Fruit fly (Drosophila melanogaster) whole organism, embryonic: ENCODE data around the gene CG6225.

Experiments used
- ATbp ChIP-seq: fragments of 200-800 bp; sonication (Bioruptor generic); optimal IDR thresholded peaks from 2 replicates; lab custom pipeline; 2017; ENCODE audit warnings: missing biosample characterization, mild to moderate bottlenecking, missing genetic modification characterization, missing genetic modification reagents
- Ada2b ChIP-seq: fragments of 200-800 bp; sonication (Bioruptor generic); IDR thresholded peaks from 2 replicates; pipeline ENCODE4 v1.3.6; 2022; ENCODE audit warnings: missing biosample characterization, missing genetic modification characterization
- CG10274 ChIP-seq: fragments of 200-800 bp; sonication (Bioruptor generic); optimal IDR thresholded peaks from 3 replicates; lab custom pipeline; 2017; ENCODE audit warnings: missing biosample characterization, mild to moderate bottlenecking, missing genetic modification characterization
- CG12391 ChIP-seq: fragments of 200-800 bp; sonication (Bioruptor generic); optimal IDR thresholded peaks from 3 replicates; lab custom pipeline; 2018; ENCODE audit warnings: missing biosample characterization, mild to moderate bottlenecking, missing genetic modification characterization, moderate library complexity
- CG13424 ChIP-seq: fragments of 200-800 bp; sonication (Bioruptor generic); optimal IDR thresholded peaks from 2 replicates; lab custom pipeline; 2019; ENCODE audit warnings: missing biosample characterization, mild to moderate bottlenecking, missing genetic modification characterization, moderate library complexity
- CG17328 ChIP-seq: fragments of 200-800 bp; sonication (Bioruptor generic); IDR thresholded peaks from 2 replicates; pipeline ENCODE4 v1.3.6; 2022; ENCODE audit warnings: missing biosample characterization, missing genetic modification characterization
- CG17359 ChIP-seq: fragments of 200-800 bp; sonication (Bioruptor generic); optimal IDR thresholded peaks from 3 replicates; lab custom pipeline; 2018; ENCODE audit warnings: missing biosample characterization, mild to moderate bottlenecking, missing genetic modification characterization, moderate library complexity
- CG17361 ChIP-seq: fragments of 200-800 bp; sonication (Bioruptor generic); IDR thresholded peaks from 3 replicates; pipeline ENCODE4 v1.3.6; 2022; ENCODE audit warnings: missing biosample characterization, missing genetic modification characterization
- CG18262 ChIP-seq: fragments of 200-800 bp; optimal IDR thresholded peaks from 3 replicates; lab custom pipeline; 2019; ENCODE audit warnings: missing biosample characterization, mild to moderate bottlenecking, missing genetic modification characterization, moderate library complexity
- CG30403 ChIP-seq: fragments of 200-800 bp; sonication (Bioruptor generic); optimal IDR thresholded peaks from 3 replicates; lab custom pipeline; 2016; ENCODE audit warnings: missing biosample characterization, missing genetic modification characterization
- CG31224 ChIP-seq: fragments of 200-800 bp; sonication (Bioruptor generic); IDR thresholded peaks from 2 replicates; pipeline ENCODE4 v1.3.6; 2022; ENCODE audit warnings: missing biosample characterization, missing genetic modification characterization
- CG34376 ChIP-seq: fragments of 200-800 bp; sonication (Bioruptor generic); optimal IDR thresholded peaks from 2 replicates; lab custom pipeline; 2018; ENCODE audit warnings: missing biosample characterization, mild to moderate bottlenecking, missing genetic modification characterization
- CG3995 ChIP-seq: fragments of 200-800 bp; sonication (Bioruptor generic); optimal IDR thresholded peaks from 3 replicates; lab custom pipeline; 2016; ENCODE audit warnings: missing biosample characterization, missing genetic modification characterization
- CG9876 ChIP-seq: fragments of 200-800 bp; sonication (Bioruptor generic); optimal IDR thresholded peaks from 2 replicates; lab custom pipeline; 2016; ENCODE audit warnings: missing biosample characterization, missing genetic modification characterization
- D ChIP-seq, 2 experiments: fragments of 200-800 bp in 1 of 2; fragments of >200 bp in 1 of 2; sonication (Bioruptor generic) in 1 of 2; optimal IDR thresholded peaks; 2 replicates in 1 of 2; 3 replicates in 1 of 2; lab custom pipeline; 2017; ENCODE audit warnings: mild to moderate bottlenecking in 1 of 2, missing biosample characterization in 1 of 2, missing genetic modification characterization in 1 of 2, missing genetic modification reagents in 1 of 2
- Eip74EF ChIP-seq, 2 experiments: fragments of 200-800 bp in 1 of 2; fragments of >200 bp in 1 of 2; sonication (Bioruptor generic) in 1 of 2; optimal IDR thresholded peaks; 2 replicates each; lab custom pipeline; 2017 to 2019; ENCODE audit warnings: missing biosample characterization in 2 of 2, missing genetic modification characterization in 2 of 2, mild to moderate bottlenecking in 1 of 2, moderate library complexity in 1 of 2
- Ets65A ChIP-seq: fragments of 200-800 bp; sonication (Bioruptor generic); peaks from one replicate; lab custom pipeline; 2016; ENCODE audit warnings: missing biosample characterization, missing genetic modification characterization
- HmgD ChIP-seq: fragments of 200-800 bp; sonication (Bioruptor generic); optimal IDR thresholded peaks from 3 replicates; lab custom pipeline; 2016; ENCODE audit warnings: missing biosample characterization, missing genetic modification characterization
- Hr78 ChIP-seq, 2 experiments: fragments of 200-800 bp in 1 of 2; fragments of >200 bp in 1 of 2; sonication (Bioruptor generic) in 1 of 2; optimal IDR thresholded peaks; 2 replicates each; lab custom pipeline; 2017 to 2019; ENCODE audit warnings: missing biosample characterization in 2 of 2, missing genetic modification characterization in 2 of 2, mild to moderate bottlenecking in 1 of 2, moderate library complexity in 1 of 2
- Med ChIP-seq: fragments of 200-800 bp; sonication (Bioruptor generic); peaks from one replicate; lab custom pipeline; 2016; ENCODE audit warnings: missing biosample characterization, missing genetic modification characterization, mild to moderate bottlenecking, inconsistent platforms, moderate library complexity
- Optix ChIP-seq: fragments of 200-800 bp; sonication (Bioruptor generic); IDR thresholded peaks from 3 replicates; pipeline ENCODE4 v1.3.6; 2022; ENCODE audit warnings: missing biosample characterization, missing genetic modification characterization
- Ptx1 ChIP-seq: fragments of 200-800 bp; sonication (Bioruptor generic); IDR thresholded peaks from 2 replicates; pipeline ENCODE4 v1.3.6; 2022; ENCODE audit warnings: missing biosample characterization, missing genetic modification characterization
- Xbp1 ChIP-seq: fragments of 200-800 bp; sonication (Bioruptor generic); optimal IDR thresholded peaks from 3 replicates; lab custom pipeline; 2016; ENCODE audit warnings: missing biosample characterization, mild to moderate bottlenecking, missing genetic modification characterization
- ap ChIP-seq: fragments of 200-800 bp; sonication (Bioruptor generic); IDR thresholded peaks from 2 replicates; pipeline ENCODE4 v1.3.6; 2022; ENCODE audit warnings: missing biosample characterization, missing genetic modification characterization
- bab2 ChIP-seq: fragments of 200-800 bp; sonication (Bioruptor generic); optimal IDR thresholded peaks from 2 replicates; lab custom pipeline; 2016; ENCODE audit warnings: missing biosample characterization, missing genetic modification characterization
- btn ChIP-seq: fragments of 200-800 bp; sonication (Bioruptor generic); optimal IDR thresholded peaks from 2 replicates; lab custom pipeline; 2016; ENCODE audit warnings: missing biosample characterization, missing genetic modification characterization
- cad ChIP-seq: fragments of >200 bp; optimal IDR thresholded peaks from 2 replicates; lab custom pipeline; 2017; ENCODE audit warnings: missing biosample characterization, missing genetic modification characterization
- caup ChIP-seq: fragments of 200-800 bp; sonication (Bioruptor generic); optimal IDR thresholded peaks from 3 replicates; lab custom pipeline; 2017; ENCODE audit warnings: missing biosample characterization, mild to moderate bottlenecking, missing genetic modification characterization, moderate library complexity; ENCODE audit not compliant: severe bottlenecking
- ci ChIP-seq: fragments of 200-800 bp; sonication (Bioruptor generic); IDR thresholded peaks from 3 replicates; pipeline ENCODE4 v1.3.6; 2022; ENCODE audit warnings: missing biosample characterization, missing genetic modification characterization
- disco-r ChIP-seq: fragments of 200-800 bp; sonication (Bioruptor generic); optimal IDR thresholded peaks from 2 replicates; lab custom pipeline; 2016; ENCODE audit warnings: missing biosample characterization, missing genetic modification characterization
- esg ChIP-seq: fragments of 200-800 bp; sonication (Bioruptor generic); conservative IDR thresholded peaks from 2 replicates; pipeline ENCODE4 v1.3.6; 2022; ENCODE audit warnings: missing biosample characterization, missing genetic modification characterization
- grau ChIP-seq: fragments of 200-800 bp; optimal IDR thresholded peaks from 3 replicates; lab custom pipeline; 2019; ENCODE audit warnings: missing biosample characterization, mild to moderate bottlenecking, missing genetic modification characterization, moderate library complexity
- her ChIP-seq: fragments of 200-800 bp; sonication (Bioruptor generic); optimal IDR thresholded peaks from 2 replicates; lab custom pipeline; 2016; ENCODE audit warnings: missing biosample characterization, missing genetic modification characterization
- jing ChIP-seq: fragments of 200-800 bp; sonication (Bioruptor generic); optimal IDR thresholded peaks from 2 replicates; lab custom pipeline; 2018; ENCODE audit warnings: missing biosample characterization, mild to moderate bottlenecking, missing genetic modification characterization
- nmo ChIP-seq: fragments of 200-800 bp; sonication (Bioruptor generic); optimal IDR thresholded peaks from 2 replicates; lab custom pipeline; 2018; ENCODE audit warnings: missing biosample characterization, mild to moderate bottlenecking, missing genetic modification characterization, moderate library complexity
- phol ChIP-seq: fragments of 200-800 bp; sonication (Bioruptor generic); optimal IDR thresholded peaks from 3 replicates; lab custom pipeline; 2018; ENCODE audit warnings: missing biosample characterization, mild to moderate bottlenecking, missing genetic modification characterization, moderate library complexity
- prd ChIP-seq, 3 experiments: fragments of >200 bp in 2 of 3; fragments of 200-800 bp in 1 of 3; sonication (Bioruptor generic) in 1 of 3; optimal IDR thresholded peaks in 2 of 3; IDR thresholded peaks in 1 of 3; 2 replicates in 2 of 3; 3 replicates in 1 of 3; pipeline versions ENCODE4 v1.3.6 to Lab custom; 2017 to 2022; ENCODE audit warnings: missing biosample characterization in 1 of 3, missing genetic modification characterization in 1 of 3
- run ChIP-seq: fragments of 200-800 bp; sonication (Bioruptor generic); optimal IDR thresholded peaks from 3 replicates; lab custom pipeline; 2018; ENCODE audit warnings: missing biosample characterization, mild to moderate bottlenecking, missing genetic modification characterization
- tll ChIP-seq, 2 experiments: fragments of 200-800 bp in 1 of 2; fragments of >200 bp in 1 of 2; sonication (Bioruptor generic) in 1 of 2; optimal IDR thresholded peaks; 2 replicates each; lab custom pipeline; 2017 to 2019; ENCODE audit warnings: missing biosample characterization in 2 of 2, missing genetic modification characterization in 2 of 2, mild to moderate bottlenecking in 1 of 2, moderate library complexity in 1 of 2
- unpg ChIP-seq: fragments of 200-800 bp; sonication (Bioruptor generic); optimal IDR thresholded peaks from 3 replicates; lab custom pipeline; 2018; ENCODE audit warnings: missing biosample characterization, mild to moderate bottlenecking, missing genetic modification characterization, moderate library complexity
- zen ChIP-seq: fragments of 200-800 bp; sonication (Bioruptor generic); optimal IDR thresholded peaks from 3 replicates; lab custom pipeline; 2018; ENCODE audit warnings: missing biosample characterization, mild to moderate bottlenecking, missing genetic modification characterization, moderate library complexity

The CG6225 gene

DNA sequence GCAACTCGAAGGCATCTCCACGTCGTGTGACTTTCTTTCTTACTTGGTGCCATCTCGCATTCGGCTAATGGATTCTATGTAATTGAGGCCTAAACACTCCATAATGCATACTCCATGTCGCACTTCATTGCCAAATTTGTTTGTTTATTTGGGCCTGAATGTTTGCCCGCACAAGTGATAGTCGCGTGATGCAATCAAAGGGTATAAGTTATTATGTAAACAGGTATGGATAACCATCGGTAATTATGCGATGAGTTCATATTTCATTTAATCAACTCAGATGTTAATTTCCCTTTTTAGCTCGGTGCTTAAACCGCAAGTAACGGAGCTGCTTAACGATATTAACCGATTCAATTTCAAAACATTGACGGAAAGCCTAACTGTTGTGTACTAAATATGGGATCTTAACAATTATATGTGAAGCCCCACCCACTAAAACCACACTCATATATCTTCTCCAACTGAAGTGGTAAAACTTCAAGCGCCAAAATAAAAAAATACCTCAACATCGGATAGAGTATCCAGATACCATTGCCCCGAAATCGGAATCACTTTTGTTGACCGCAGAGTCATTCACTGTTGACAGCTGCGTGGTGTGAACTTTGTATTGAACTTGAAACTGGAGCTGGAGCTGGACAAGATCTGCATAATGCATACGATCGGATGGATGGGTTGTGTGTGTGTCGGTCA is 9.6 kb upstream of the CG6225 start (continued):
- TF ChIP-seq Eip74EF (GFP tag; optimal IDR thresholded peaks at IDR 0.05; lab: Kevin White, UChicago) = no peak
- peak; percentile 5 for TF ChIP-seq CG12391 (tag; lab: Kevin White, UChicago)
- TF ChIP-seq Ptx1 (GFP tag; lab: Robert Waterston, UW) = 0 out of 2 replicates have a peak, but pooled peaks have one; percentile 29
- TF ChIP-seq CG18262 (tag; lab: Kevin White, UChicago) = peak; percentile 18
- TF ChIP-seq disco-r (GFP tag; lab: Kevin White, UChicago) = no peak
- TF ChIP-seq prd (optimal IDR thresholded peaks at IDR 0.05; lab: Kevin White, UChicago) = no peak
- peak; percentile 6; the same call in 1 of the 3 replicates for TF ChIP-seq prd (GFP tag; IDR thresholded peaks at IDR 0.05; lab: Robert Waterston, UW)
- TF ChIP-seq grau (tag; lab: Kevin White, UChicago) = peak; percentile 3
- 0 out of 3 replicates have a peak, but pooled peaks have one; percentile 16 for TF ChIP-seq CG17361 (GFP tag; lab: Robert Waterston, UW)
- 0 out of 2 replicates have a peak, but pooled peaks have one; percentile 7 for TF ChIP-seq ap
- TF ChIP-seq CG17328 = 0 out of 2 replicates have a peak, but pooled peaks have one; percentile 19
- TF ChIP-seq ATbp (GFP tag; lab: Kevin White, UChicago) = peak; percentile 43
- peak; percentile 26 for TF ChIP-seq jing
- TF ChIP-seq Ada2b (GFP tag; lab: Robert Waterston, UW) = no peak
- TF ChIP-seq unpg (GFP tag; lab: Kevin White, UChicago) = peak; percentile 18
- 0 out of 3 replicates have a peak, but pooled peaks have one; percentile 26 for TF ChIP-seq Optix (GFP tag; lab: Robert Waterston, UW)
- peak; percentile 6 for TF ChIP-seq phol (tag; lab: Kevin White, UChicago)
- no peak for TF ChIP-seq CG3995 (GFP tag; lab: Kevin White, UChicago)
- no peak for TF ChIP-seq btn (GFP tag; lab: Kevin White, UChicago)
- TF ChIP-seq run = peak; percentile 65
- TF ChIP-seq CG31224 = no peak
- 0 out of 2 replicates have a peak, but pooled peaks have one; percentile 12 for TF ChIP-seq esg (GFP tag; lab: Robert Waterston, UW)
- peak in 1 of 2 experiments; percentile 80 for TF ChIP-seq Hr78 (GFP tag; optimal IDR thresholded peaks at IDR 0.05; lab: Kevin White, UChicago)
- TF ChIP-seq CG17359 = peak; percentile 33
- peak; percentile 30 for TF ChIP-seq nmo (GFP tag; lab: Kevin White, UChicago)
- peak; percentile 15 for TF ChIP-seq CG13424 (tag; lab: Kevin White, UChicago)
- TF ChIP-seq Med (GFP tag; lab: Kevin White, UChicago) = peak; percentile 65
- TF ChIP-seq CG10274 (GFP tag; lab: Kevin White, UChicago) = no peak
- TF ChIP-seq D (optimal IDR thresholded peaks at IDR 0.05; lab: Kevin White, UChicago) = no peak
- TF ChIP-seq D (GFP tag; optimal IDR thresholded peaks at IDR 0.05; lab: Kevin White, UChicago) = peak; percentile 0
- peak; percentile 11 for TF ChIP-seq bab2
- TF ChIP-seq Xbp1 (GFP tag; lab: Kevin White, UChicago) = peak; percentile 20

DNA sequence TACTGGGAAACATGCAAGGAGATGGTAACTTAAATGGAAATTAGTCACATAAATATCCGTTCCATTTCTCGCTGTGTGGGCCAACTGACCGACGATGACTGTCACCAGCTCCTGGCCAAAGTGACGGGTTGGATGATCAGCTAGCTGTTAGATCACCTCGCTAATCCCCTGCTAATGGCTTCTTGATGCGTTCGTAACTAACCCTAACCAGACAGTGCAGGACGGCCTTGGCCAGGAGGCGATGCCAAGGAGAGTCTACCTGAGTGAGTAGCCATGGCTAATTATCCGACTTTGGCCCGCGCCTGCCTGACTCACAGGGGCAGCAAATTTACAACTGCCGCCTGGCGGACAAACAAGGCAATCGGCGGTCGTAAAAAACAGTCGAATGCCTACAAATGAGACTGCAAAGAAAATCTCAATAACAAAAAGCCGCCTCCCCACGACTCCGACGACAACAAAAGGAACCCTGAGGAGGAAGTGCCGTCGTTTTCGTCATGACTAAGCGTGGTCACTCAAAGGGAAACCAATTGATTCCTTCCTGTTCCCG is 8.5 kb upstream of the CG6225 start:
- TF ChIP-seq D (optimal IDR thresholded peaks at IDR 0.05; lab: Kevin White, UChicago) = peak; percentile 80
- TF ChIP-seq D (GFP tag; optimal IDR thresholded peaks at IDR 0.05; lab: Kevin White, UChicago) = no peak
- TF ChIP-seq CG34376 = no peak
- TF ChIP-seq Med (GFP tag; lab: Kevin White, UChicago) = peak; percentile 46
- TF ChIP-seq her = no peak
- TF ChIP-seq caup = no peak
- no peak for TF ChIP-seq CG9876
- TF ChIP-seq zen = peak; percentile 99
- TF ChIP-seq cad = peak; percentile 93
- no peak for TF ChIP-seq HmgD
- TF ChIP-seq CG30403 (GFP tag; lab: Kevin White, UChicago) = no peak
- peak; percentile 88 for TF ChIP-seq Ets65A (GFP tag; lab: Kevin White, UChicago)
- 0 out of 3 replicates have a peak, but pooled peaks have one; percentile 6 for TF ChIP-seq ci (GFP tag; lab: Robert Waterston, UW)
- TF ChIP-seq tll (GFP tag; optimal IDR thresholded peaks at IDR 0.05; lab: Kevin White, UChicago) = peak in 1 of 2 experiments; percentile 95
